Fruit fly (Drosophila melanogaster) whole organism, embryonic: ENCODE data around the gene kis.

Source experiments
- CG10209 ChIP-seq: fragments of 200-800 bp; sonication (Bioruptor generic); optimal IDR thresholded peaks from 3 replicates; lab custom pipeline; 2017; ENCODE audit warnings: missing biosample characterization, mild to moderate bottlenecking, missing genetic modification characterization, missing genetic modification reagents
- CG10267 ChIP-seq: fragments of 200-800 bp; sonication (Bioruptor generic); optimal IDR thresholded peaks from 2 replicates; lab custom pipeline; 2018; ENCODE audit warnings: missing biosample characterization, mild to moderate bottlenecking, missing genetic modification characterization, moderate library complexity
- CG11504 ChIP-seq: fragments of 200-800 bp; sonication (Bioruptor generic); optimal IDR thresholded peaks from 3 replicates; lab custom pipeline; 2019; ENCODE audit warnings: missing biosample characterization, mild to moderate bottlenecking, missing genetic modification characterization, moderate library complexity
- CG12104 ChIP-seq: fragments of 200-800 bp; sonication (Bioruptor generic); optimal IDR thresholded peaks from 3 replicates; lab custom pipeline; 2016; ENCODE audit warnings: missing biosample characterization, missing genetic modification characterization
- CG2120 ChIP-seq: fragments of 200-800 bp; sonication (Bioruptor generic); optimal IDR thresholded peaks from 3 replicates; lab custom pipeline; 2016; ENCODE audit warnings: missing biosample characterization, missing genetic modification characterization
- Sin3A ChIP-seq: fragments of >200 bp; optimal IDR thresholded peaks from 2 replicates; lab custom pipeline; 2018
- ato ChIP-seq: fragments of 200-800 bp; sonication (Bioruptor generic); IDR thresholded peaks from 2 replicates; pipeline ENCODE4 v1.3.6; 2022; ENCODE audit warnings: missing biosample characterization, missing genetic modification characterization; ENCODE audit not compliant: partially characterized antibody
- fd102C ChIP-seq: fragments of 200-800 bp; sonication (Bioruptor generic); optimal IDR thresholded peaks from 2 replicates; lab custom pipeline; 2018; ENCODE audit warnings: missing biosample characterization, mild to moderate bottlenecking, missing genetic modification characterization, moderate library complexity
- pho ChIP-seq: fragments of 200-800 bp; sonication (Bioruptor generic); optimal IDR thresholded peaks from 2 replicates; lab custom pipeline; 2016; ENCODE audit warnings: missing biosample characterization, missing genetic modification characterization

dm6 chr2L:241415-241814, 9.2 kb downstream of the kis start:
- no peak for TF ChIP-seq ato
- TF ChIP-seq pho (GFP tag; lab: Kevin White, UChicago) = no peak
- no peak for TF ChIP-seq Sin3A (lab: Kevin White, UChicago)
- TF ChIP-seq CG12104 (GFP tag; lab: Kevin White, UChicago) = no peak
- no peak for TF ChIP-seq CG2120
- TF ChIP-seq CG10267 (tag; lab: Kevin White, UChicago) = no peak
- TF ChIP-seq CG10209 = no peak
- no peak for TF ChIP-seq fd102C (GFP tag; lab: Kevin White, UChicago)
- TF ChIP-seq CG11504 = no peak
